Worm (Caenorhabditis elegans) whole organism, midembryonic: ENCODE data around the gene F25E5.9.

Source experiments
- klf-2 ChIP-seq: fragments of 200-800 bp; sonication (Bioruptor generic); conservative IDR thresholded peaks from 2 replicates; pipeline ENCODE4 v1.3.6; 2022; ENCODE audit warnings: missing genetic modification reagents, missing genetic modification characterization, missing compliant biosample characterization
- ztf-23 ChIP-seq: fragments of 200-800 bp; sonication (Bioruptor generic); IDR thresholded peaks from 2 replicates; pipeline ENCODE4 v1.3.6; 2022; ENCODE audit warnings: missing genetic modification reagents, missing genetic modification characterization, missing compliant biosample characterization

ce11 chrV:7476766-7477165 is 39.0 kb upstream of the F25E5.9 start, which contains the start of gene srh-125:
- TF ChIP-seq ztf-23 (GFP tag; lab: Robert Waterston, UW) (no peak), klf-2 (GFP tag; lab: Robert Waterston, UW) (no peak)
